Fruit fly (Drosophila melanogaster) whole organism, embryonic: ENCODE data around the gene Syx1A.

ENCODE experiments used
- ATbp ChIP-seq: fragments of 200-800 bp; sonication (Bioruptor generic); optimal IDR thresholded peaks from 2 replicates; lab custom pipeline; 2017; ENCODE audit warnings: missing biosample characterization, mild to moderate bottlenecking, missing genetic modification characterization, missing genetic modification reagents
- Abd-B ChIP-seq: fragments of 200-800 bp; sonication (Bioruptor generic); optimal IDR thresholded peaks from 2 replicates; lab custom pipeline; 2018; ENCODE audit warnings: missing biosample characterization, mild to moderate bottlenecking, missing genetic modification characterization, moderate library complexity
- Bteb2 ChIP-seq: fragments of 200-800 bp; sonication (Bioruptor generic); optimal IDR thresholded peaks from 2 replicates; lab custom pipeline; 2016; ENCODE audit warnings: missing biosample characterization, missing genetic modification characterization
- CG1024 ChIP-seq: fragments of 200-800 bp; sonication (Bioruptor generic); IDR thresholded peaks from 2 replicates; pipeline ENCODE4 v1.3.6; 2022; ENCODE audit warnings: missing biosample characterization, missing genetic modification characterization
- CG10274 ChIP-seq: fragments of 200-800 bp; sonication (Bioruptor generic); optimal IDR thresholded peaks from 3 replicates; lab custom pipeline; 2017; ENCODE audit warnings: missing biosample characterization, mild to moderate bottlenecking, missing genetic modification characterization
- CG11093 ChIP-seq: fragments of 200-800 bp; sonication (Bioruptor generic); IDR thresholded peaks from 3 replicates; pipeline ENCODE4 v1.3.6; 2022; ENCODE audit warnings: missing biosample characterization, missing genetic modification characterization
- CG12769 ChIP-seq: fragments of 200-800 bp; sonication (Bioruptor generic); optimal IDR thresholded peaks from 2 replicates; lab custom pipeline; 2019; ENCODE audit warnings: missing biosample characterization, mild to moderate bottlenecking, missing genetic modification characterization, moderate library complexity
- CG13424 ChIP-seq: fragments of 200-800 bp; sonication (Bioruptor generic); optimal IDR thresholded peaks from 2 replicates; lab custom pipeline; 2019; ENCODE audit warnings: missing biosample characterization, mild to moderate bottlenecking, missing genetic modification characterization, moderate library complexity
- CG14441 ChIP-seq: fragments of 200-800 bp; sonication (Bioruptor generic); IDR thresholded peaks from 2 replicates; pipeline ENCODE4 v1.3.6; 2022; ENCODE audit warnings: missing biosample characterization, missing genetic modification characterization
- CG14667 ChIP-seq: fragments of 200-800 bp; sonication (Bioruptor generic); IDR thresholded peaks from 2 replicates; pipeline ENCODE4 v1.3.6; 2022; ENCODE audit warnings: missing biosample characterization, missing genetic modification characterization
- CG14710 ChIP-seq: fragments of 200-800 bp; sonication (Bioruptor generic); optimal IDR thresholded peaks from 3 replicates; lab custom pipeline; 2019; ENCODE audit warnings: missing biosample characterization, mild to moderate bottlenecking, missing genetic modification characterization, moderate library complexity
- CG1602 ChIP-seq: fragments of 200-800 bp; sonication (Bioruptor generic); optimal IDR thresholded peaks from 3 replicates; lab custom pipeline; 2016; ENCODE audit warnings: missing biosample characterization, missing genetic modification characterization
- CG18011 ChIP-seq: fragments of 200-800 bp; sonication (Bioruptor generic); optimal IDR thresholded peaks from 2 replicates; lab custom pipeline; 2017; ENCODE audit warnings: missing biosample characterization, missing genetic modification characterization, mild to moderate bottlenecking, moderate library complexity, missing genotype
- CG33213 ChIP-seq: fragments of 200-800 bp; sonication (Bioruptor generic); optimal IDR thresholded peaks from 3 replicates; lab custom pipeline; 2016; ENCODE audit warnings: missing biosample characterization, missing genetic modification characterization
- CG42726 ChIP-seq: fragments of 200-800 bp; sonication (Bioruptor generic); IDR thresholded peaks from 2 replicates; pipeline ENCODE4 v1.3.6; 2022; ENCODE audit warnings: missing biosample characterization, missing genetic modification characterization; ENCODE audit not compliant: partially characterized antibody
- CG4424 ChIP-seq: fragments of 200-800 bp; sonication (Bioruptor generic); optimal IDR thresholded peaks from 3 replicates; lab custom pipeline; 2016; ENCODE audit warnings: missing biosample characterization, missing genetic modification characterization
- CG8089 ChIP-seq: fragments of 200-800 bp; sonication (Bioruptor generic); optimal IDR thresholded peaks from 3 replicates; lab custom pipeline; 2016; ENCODE audit warnings: missing biosample characterization, missing genetic modification characterization
- CG8388 ChIP-seq: fragments of 200-800 bp; sonication (Bioruptor generic); optimal IDR thresholded peaks from 2 replicates; lab custom pipeline; 2019; ENCODE audit warnings: missing biosample characterization, mild to moderate bottlenecking, missing genetic modification characterization, moderate library complexity
- Dll ChIP-seq: fragments of 200-800 bp; sonication (Bioruptor generic); IDR thresholded peaks from 4 replicates; pipeline ENCODE4 v1.3.6; 2022; ENCODE audit warnings: missing biosample characterization, missing genetic modification characterization; ENCODE audit not compliant: partially characterized antibody
- Dref ChIP-seq: fragments of 200-800 bp; sonication (Bioruptor generic); IDR thresholded peaks from 2 replicates; pipeline ENCODE4 v1.3.6; 2022; ENCODE audit warnings: missing biosample characterization, missing genetic modification characterization
- E2f1 ChIP-seq: fragments of 200-800 bp; sonication (Bioruptor generic); IDR thresholded peaks from 2 replicates; pipeline ENCODE4 v1.3.6; 2022; ENCODE audit warnings: missing biosample characterization, missing genetic modification characterization
- HLH54F ChIP-seq: fragments of 200-800 bp; sonication (Bioruptor generic); optimal IDR thresholded peaks from 3 replicates; lab custom pipeline; 2016; ENCODE audit warnings: missing biosample characterization, missing genetic modification characterization
- HLHmδ ChIP-seq: fragments of 200-800 bp; sonication (Bioruptor generic); optimal IDR thresholded peaks from 2 replicates; lab custom pipeline; 2018; ENCODE audit warnings: missing biosample characterization, mild to moderate bottlenecking, missing genetic modification characterization, moderate library complexity
- Hmx ChIP-seq: fragments of 200-800 bp; sonication (Bioruptor generic); optimal IDR thresholded peaks from 2 replicates; lab custom pipeline; 2016; ENCODE audit warnings: missing biosample characterization, missing genetic modification characterization
- Kr ChIP-seq: fragments of 200-800 bp; sonication (Bioruptor generic); optimal IDR thresholded peaks from 2 replicates; lab custom pipeline; 2017; ENCODE audit warnings: missing biosample characterization, mild to moderate bottlenecking, missing genetic modification characterization
- Lhr ChIP-seq: fragments of 200-800 bp; sonication (Bioruptor generic); optimal IDR thresholded peaks from 3 replicates; lab custom pipeline; 2017; ENCODE audit warnings: mild to moderate bottlenecking, missing biosample characterization, missing genetic modification reagents, missing genetic modification characterization
- Lim3 ChIP-seq: fragments of 200-800 bp; sonication (Bioruptor generic); IDR thresholded peaks from 2 replicates; pipeline ENCODE4 v1.3.6; 2022; ENCODE audit warnings: missing biosample characterization, missing genetic modification characterization
- MBD-R2 ChIP-seq: fragments of 200-800 bp; sonication (Bioruptor generic); IDR thresholded peaks from 2 replicates; pipeline ENCODE4 v1.3.6; 2022; ENCODE audit warnings: missing biosample characterization, missing genetic modification characterization
- Mad ChIP-seq: fragments of 200-800 bp; sonication (Bioruptor generic); optimal IDR thresholded peaks from 2 replicates; lab custom pipeline; 2016; ENCODE audit warnings: missing biosample characterization, missing genetic modification characterization
- Meics ChIP-seq: fragments of 200-800 bp; sonication (Bioruptor generic); optimal IDR thresholded peaks from 2 replicates; lab custom pipeline; 2017; ENCODE audit warnings: missing biosample characterization, mild to moderate bottlenecking, missing genetic modification characterization
- NfI ChIP-seq: fragments of 200-800 bp; sonication (Bioruptor generic); optimal IDR thresholded peaks from 3 replicates; lab custom pipeline; 2018; ENCODE audit warnings: missing biosample characterization, mild to moderate bottlenecking, missing genetic modification characterization, moderate library complexity
- Side ChIP-seq: fragments of 200-800 bp; sonication (Bioruptor generic); optimal IDR thresholded peaks from 2 replicates; lab custom pipeline; 2016; ENCODE audit warnings: missing biosample characterization, missing genetic modification characterization
- Six4 ChIP-seq: fragments of 200-800 bp; sonication (Bioruptor generic); optimal IDR thresholded peaks from 2 replicates; lab custom pipeline; 2016; ENCODE audit warnings: missing biosample characterization, missing genetic modification characterization
- Sry-δ ChIP-seq: fragments of 200-800 bp; sonication (Bioruptor generic); optimal IDR thresholded peaks from 2 replicates; lab custom pipeline; 2016; ENCODE audit warnings: missing biosample characterization, missing genetic modification characterization
- bbx ChIP-seq: fragments of 200-800 bp; sonication (Bioruptor generic); IDR thresholded peaks from 2 replicates; pipeline ENCODE4 v1.3.6; 2022; ENCODE audit warnings: missing biosample characterization, missing genetic modification characterization; ENCODE audit not compliant: partially characterized antibody
- bcd ChIP-seq: fragments of 200-800 bp; sonication (Bioruptor generic); optimal IDR thresholded peaks from 2 replicates; lab custom pipeline; 2017; ENCODE audit warnings: missing biosample characterization, mild to moderate bottlenecking, missing genetic modification characterization
- btn ChIP-seq: fragments of 200-800 bp; sonication (Bioruptor generic); optimal IDR thresholded peaks from 2 replicates; lab custom pipeline; 2016; ENCODE audit warnings: missing biosample characterization, missing genetic modification characterization
- cato ChIP-seq: fragments of 200-800 bp; sonication (Bioruptor generic); optimal IDR thresholded peaks from 2 replicates; lab custom pipeline; 2016; ENCODE audit warnings: missing biosample characterization, missing genetic modification characterization, borderline replicate concordance
- croc ChIP-seq: fragments of 200-800 bp; sonication (Bioruptor generic); conservative IDR thresholded peaks from 3 replicates; pipeline ENCODE4 v1.3.6; 2022; ENCODE audit warnings: missing biosample characterization, missing genetic modification characterization
- dpn ChIP-seq, 2 experiments: fragments of 200-800 bp; sonication (Bioruptor generic); optimal IDR thresholded peaks; 3 replicates each; lab custom pipeline; 2016; ENCODE audit warnings: missing biosample characterization in 2 of 2, missing genetic modification characterization in 2 of 2
- ems ChIP-seq: fragments of 200-800 bp; sonication (Bioruptor generic); optimal IDR thresholded peaks from 3 replicates; lab custom pipeline; 2016; ENCODE audit warnings: missing biosample characterization, missing genetic modification characterization
- fd3F ChIP-seq: fragments of 200-800 bp; sonication (Bioruptor generic); optimal IDR thresholded peaks from 2 replicates; lab custom pipeline; 2018; ENCODE audit warnings: missing biosample characterization, mild to moderate bottlenecking, missing genetic modification characterization, moderate library complexity
- gce ChIP-seq: fragments of 200-800 bp; sonication (Bioruptor generic); IDR thresholded peaks from 3 replicates; pipeline ENCODE4 v1.3.6; 2022; ENCODE audit warnings: missing biosample characterization, missing genetic modification characterization
- sens ChIP-seq: fragments of 200-800 bp; sonication (Bioruptor generic); peaks from one replicate; lab custom pipeline; 2016; ENCODE audit warnings: missing biosample characterization, missing genetic modification characterization
- sim ChIP-seq: fragments of 200-800 bp; sonication (Bioruptor generic); IDR thresholded peaks from 2 replicates; pipeline ENCODE4 v1.3.6; 2022; ENCODE audit warnings: missing biosample characterization, missing genetic modification characterization
- slou ChIP-seq: fragments of 200-800 bp; sonication (Bioruptor generic); optimal IDR thresholded peaks from 3 replicates; lab custom pipeline; 2016; ENCODE audit warnings: missing biosample characterization, missing genetic modification characterization
- ttk ChIP-seq: fragments of 200-800 bp; sonication (Bioruptor generic); IDR thresholded peaks from 2 replicates; pipeline ENCODE4 v2.1.2; 2022; ENCODE audit warnings: missing biosample characterization, missing genetic modification characterization
- unc-4 ChIP-seq: fragments of 200-800 bp; sonication (Bioruptor generic); IDR thresholded peaks from 2 replicates; pipeline ENCODE4 v1.3.6; 2022; ENCODE audit warnings: missing biosample characterization, missing genetic modification characterization; ENCODE audit not compliant: partially characterized antibody
- zf30C ChIP-seq: fragments of 200-800 bp; sonication (Bioruptor generic); optimal IDR thresholded peaks from 3 replicates; lab custom pipeline; 2018; ENCODE audit warnings: missing biosample characterization, mild to moderate bottlenecking, missing genetic modification characterization
- zfh1 ChIP-seq: fragments of 200-800 bp; sonication (Bioruptor generic); IDR thresholded peaks from 3 replicates; pipeline ENCODE4 v1.3.6; 2022; ENCODE audit warnings: missing biosample characterization, missing genetic modification characterization

Gene Syx1A

dm6 chr3R:24141013-24141592 is 35.5 kb upstream of the Syx1A start, which contains the start of gene Kal1 (continued):
- TF ChIP-seq CG18011 (GFP tag; lab: Kevin White, UChicago) (peak; percentile 55), fd3F (GFP tag; lab: Kevin White, UChicago) (peak; percentile 80), CG14710 (tag; lab: Kevin White, UChicago) (peak; percentile 89), Bteb2 (GFP tag; lab: Kevin White, UChicago) (no peak), HLHmδ (GFP tag; lab: Kevin White, UChicago) (no peak), CG4424 (peak; percentile 92), unc-4 (GFP tag; lab: Robert Waterston, UW) (no peak), NfI (peak; percentile 83), bcd (peak; percentile 90), CG42726 (GFP tag; lab: Robert Waterston, UW) (no peak), HLH54F (no peak), gce (peak; percentile 86), sens (peak; percentile 96), bbx (GFP tag; lab: Robert Waterston, UW) (no peak), Kr (GFP tag; lab: Kevin White, UChicago) (no peak), CG10274 (GFP tag; lab: Kevin White, UChicago) (peak; percentile 66), Lim3 (peak; percentile 62), dpn (GFP tag; optimal IDR thresholded peaks at IDR 0.05; lab: Kevin White, UChicago) (peak in 1 of 2 experiments; percentile 86), Hmx (GFP tag; lab: Kevin White, UChicago) (no peak), Abd-B (GFP tag; lab: Kevin White, UChicago) (peak; percentile 84), zfh1 (GFP tag; lab: Robert Waterston, UW) (peak; percentile 91), Side (GFP tag; lab: Kevin White, UChicago) (peak; percentile 11), CG33213 (GFP tag; lab: Kevin White, UChicago) (peak; percentile 2), zf30C (GFP tag; lab: Kevin White, UChicago) (no peak), CG14441 (GFP tag; lab: Robert Waterston, UW) (peak; percentile 90), Lhr (GFP tag; lab: Kevin White, UChicago) (peak; percentile 86), Dref (GFP tag; lab: Robert Waterston, UW) (no peak), CG1602 (GFP tag; lab: Kevin White, UChicago) (peak; percentile 84), CG11093 (peak; percentile 84), cato (GFP tag; lab: Kevin White, UChicago) (peak; percentile 78), Meics (peak; percentile 82), slou (GFP tag; lab: Kevin White, UChicago) (peak; percentile 9), CG13424 (tag; lab: Kevin White, UChicago) (peak; percentile 95), CG8089 (GFP tag; lab: Kevin White, UChicago) (no peak), ttk (GFP tag; lab: Robert Waterston, UW) (peak; percentile 90), Dll (GFP tag; lab: Robert Waterston, UW) (0 out of 4 replicates have a peak, but pooled peaks have one; percentile 44), sim (GFP tag; lab: Robert Waterston, UW) (peak; percentile 95), ATbp (peak; percentile 96), MBD-R2 (GFP tag; lab: Robert Waterston, UW) (peak; percentile 58), ems (GFP tag; lab: Kevin White, UChicago) (peak; percentile 29), croc (GFP tag; lab: Robert Waterston, UW) (peak; percentile 90), CG12769 (tag; lab: Kevin White, UChicago) (peak; percentile 88), CG8388 (peak; percentile 95), Six4 (GFP tag; lab: Kevin White, UChicago) (peak; percentile 91), CG1024 (GFP tag; lab: Robert Waterston, UW) (peak; percentile 89), Mad (peak; percentile 22), CG14667 (peak; percentile 81), E2f1 (GFP tag; lab: Robert Waterston, UW) (peak; percentile 88), btn (GFP tag; lab: Kevin White, UChicago) (no peak), Sry-δ (GFP tag; lab: Kevin White, UChicago) (no peak)
